Fruit fly (Drosophila melanogaster): ENCODE results near the gene Cip4.

- TF ChIP-seq lola (GFP tag; optimal IDR thresholded peaks at IDR 0.05) (no peak), h (GFP tag; optimal IDR thresholded peaks at IDR 0.05) (no peak), pan (optimal IDR thresholded peaks at IDR 0.05) (no peak), Dif (GFP tag; optimal IDR thresholded peaks at IDR 0.05; ENCODE audit: partially characterized antibody) (no peak), woc (GFP tag; optimal IDR thresholded peaks at IDR 0.05) (no peak), ey (GFP tag; optimal IDR thresholded peaks at IDR 0.05) (no peak), Myc (optimal IDR thresholded peaks at IDR 0.05) (no peak), Sp1 (GFP tag; optimal IDR thresholded peaks at IDR 0.05) (no peak), fru (GFP tag; optimal IDR thresholded peaks at IDR 0.05) (no peak), OdsH (GFP tag; optimal IDR thresholded peaks at IDR 0.05) (no peak), usp (GFP tag; optimal IDR thresholded peaks at IDR 0.05) (no peak)
Measured at dm6 chr3L:4365197-4365596, 1.3 kb upstream of the Cip4 start, which contains the start of gene CG33514.

Data from whole organism, wandering third instar larva.